Fruit fly (Drosophila melanogaster) whole organism, embryonic: ENCODE data around the gene CG5326.

Experiments used
- Asciz ChIP-seq: fragments of 200-800 bp; sonication (Bioruptor generic); optimal IDR thresholded peaks from 2 replicates; lab custom pipeline; 2017; ENCODE audit warnings: missing biosample characterization, mild to moderate bottlenecking, missing genetic modification characterization, missing genetic modification reagents
- BEAF-32 ChIP-seq: fragments of 200-800 bp; sonication (Bioruptor generic); optimal IDR thresholded peaks from 3 replicates; lab custom pipeline; 2017; ENCODE audit warnings: missing biosample characterization, missing genetic modification characterization, mild to moderate bottlenecking, moderate library complexity, missing genetic modification reagents
- Blimp-1 ChIP-seq: fragments of 200-800 bp; sonication (Bioruptor generic); optimal IDR thresholded peaks from 3 replicates; lab custom pipeline; 2018; ENCODE audit warnings: missing biosample characterization, missing genetic modification characterization, mild to moderate bottlenecking, moderate library complexity, missing genetic modification reagents
- CG10147 ChIP-seq: fragments of 200-800 bp; sonication (Bioruptor generic); optimal IDR thresholded peaks from 2 replicates; lab custom pipeline; 2019; ENCODE audit warnings: missing biosample characterization, mild to moderate bottlenecking, missing genetic modification characterization, moderate library complexity
- CG10321 ChIP-seq: fragments of 200-800 bp; sonication (Bioruptor generic); IDR thresholded peaks from 2 replicates; pipeline ENCODE4 v1.3.6; 2022; ENCODE audit warnings: missing biosample characterization, missing genetic modification characterization
- CG11093 ChIP-seq: fragments of 200-800 bp; sonication (Bioruptor generic); IDR thresholded peaks from 3 replicates; pipeline ENCODE4 v1.3.6; 2022; ENCODE audit warnings: missing biosample characterization, missing genetic modification characterization
- CG12071 ChIP-seq: fragments of 200-800 bp; sonication (Bioruptor generic); optimal IDR thresholded peaks from 3 replicates; lab custom pipeline; 2018; ENCODE audit warnings: missing biosample characterization, mild to moderate bottlenecking, missing genetic modification characterization
- CG12299 ChIP-seq: fragments of 200-800 bp; sonication (Bioruptor generic); optimal IDR thresholded peaks from 2 replicates; lab custom pipeline; 2018; ENCODE audit warnings: missing biosample characterization, mild to moderate bottlenecking, missing genetic modification characterization
- CG14860 ChIP-seq: fragments of 200-800 bp; sonication (Bioruptor generic); IDR thresholded peaks from 3 replicates; pipeline ENCODE4 v1.3.6; 2022; ENCODE audit warnings: missing biosample characterization, missing genetic modification characterization; ENCODE audit not compliant: partially characterized antibody
- CG16863 ChIP-seq: fragments of 200-800 bp; sonication (Bioruptor generic); optimal IDR thresholded peaks from 3 replicates; lab custom pipeline; 2016; ENCODE audit warnings: missing biosample characterization, missing genetic modification characterization
- CG2116 ChIP-seq: fragments of 200-800 bp; sonication (Bioruptor generic); optimal IDR thresholded peaks from 3 replicates; lab custom pipeline; 2018; ENCODE audit warnings: missing biosample characterization, mild to moderate bottlenecking, missing genetic modification characterization
- CG2120 ChIP-seq: fragments of 200-800 bp; sonication (Bioruptor generic); optimal IDR thresholded peaks from 3 replicates; lab custom pipeline; 2016; ENCODE audit warnings: missing biosample characterization, missing genetic modification characterization
- CG2129 ChIP-seq: fragments of 200-800 bp; sonication (Bioruptor generic); IDR thresholded peaks from 2 replicates; pipeline ENCODE4 v1.3.6; 2022; ENCODE audit warnings: missing biosample characterization, missing genetic modification characterization; ENCODE audit not compliant: partially characterized antibody
- CG3847 ChIP-seq: fragments of 200-800 bp; sonication (Bioruptor generic); IDR thresholded peaks from 2 replicates; pipeline ENCODE4 v1.3.6; 2022; ENCODE audit warnings: missing biosample characterization, missing genetic modification characterization
- CG9932 ChIP-seq: fragments of 200-800 bp; sonication (Bioruptor generic); IDR thresholded peaks from 2 replicates; pipeline ENCODE4 v1.3.6; 2022; ENCODE audit warnings: missing biosample characterization, missing genetic modification characterization
- CTCF ChIP-seq: fragments of 200-800 bp; sonication (Bioruptor generic); optimal IDR thresholded peaks from 2 replicates; lab custom pipeline; 2017; ENCODE audit warnings: missing biosample characterization, mild to moderate bottlenecking, missing genetic modification characterization, moderate library complexity
- CoRest ChIP-seq: fragments of 200-800 bp; sonication (Bioruptor generic); optimal IDR thresholded peaks from 3 replicates; lab custom pipeline; 2018; ENCODE audit warnings: missing biosample characterization, mild to moderate bottlenecking, missing genetic modification characterization, moderate library complexity
- Dad ChIP-seq: fragments of 200-800 bp; sonication (Bioruptor generic); optimal IDR thresholded peaks from 3 replicates; lab custom pipeline; 2016; ENCODE audit warnings: missing biosample characterization, missing genetic modification characterization
- Doc3 ChIP-seq: fragments of 200-800 bp; sonication (Bioruptor generic); IDR thresholded peaks from 3 replicates; pipeline ENCODE4 v1.3.6; 2022; ENCODE audit warnings: missing biosample characterization, missing genetic modification characterization; ENCODE audit not compliant: partially characterized antibody
- E2f2 ChIP-seq: fragments of 200-800 bp; sonication (Bioruptor generic); IDR thresholded peaks from 2 replicates; pipeline ENCODE4 v1.3.6; 2022; ENCODE audit warnings: missing biosample characterization, missing genetic modification characterization
- ERR ChIP-seq: fragments of 200-800 bp; sonication (Bioruptor generic); optimal IDR thresholded peaks from 2 replicates; lab custom pipeline; 2016; ENCODE audit warnings: missing biosample characterization, missing genetic modification characterization
- Ets97D ChIP-seq: fragments of 200-800 bp; sonication (Bioruptor generic); optimal IDR thresholded peaks from 3 replicates; lab custom pipeline; 2016; ENCODE audit warnings: missing biosample characterization, missing genetic modification characterization
- Hr39 ChIP-seq: fragments of >200 bp; optimal IDR thresholded peaks from 2 replicates; lab custom pipeline; 2017
- Lpt ChIP-seq: fragments of >200 bp; optimal IDR thresholded peaks from 2 replicates; lab custom pipeline; 2018; ENCODE audit warnings: missing biosample characterization, missing genetic modification characterization
- NFAT ChIP-seq: fragments of 200-800 bp; sonication (Bioruptor generic); IDR thresholded peaks from 2 replicates; pipeline ENCODE4 v1.3.6; 2022; ENCODE audit warnings: missing biosample characterization, missing genetic modification characterization
- Optix ChIP-seq: fragments of 200-800 bp; sonication (Bioruptor generic); IDR thresholded peaks from 3 replicates; pipeline ENCODE4 v1.3.6; 2022; ENCODE audit warnings: missing biosample characterization, missing genetic modification characterization
- Ravus ChIP-seq: fragments of 200-800 bp; sonication (Bioruptor generic); IDR thresholded peaks from 2 replicates; pipeline ENCODE4 v1.3.6; 2022; ENCODE audit warnings: missing biosample characterization, missing genetic modification characterization
- Scr ChIP-seq: fragments of 200-800 bp; sonication (Bioruptor generic); IDR thresholded peaks from 2 replicates; pipeline ENCODE4 v1.3.6; 2022; ENCODE audit warnings: missing biosample characterization, missing genetic modification characterization; ENCODE audit not compliant: partially characterized antibody
- Spps ChIP-seq: fragments of 200-800 bp; sonication (Bioruptor generic); optimal IDR thresholded peaks from 2 replicates; lab custom pipeline; 2018; ENCODE audit warnings: missing biosample characterization, mild to moderate bottlenecking, missing genetic modification characterization
- Tbp ChIP-seq: fragments of >200 bp; optimal IDR thresholded peaks from 2 replicates; lab custom pipeline; 2018; ENCODE audit warnings: missing biosample characterization, missing genetic modification characterization
- cato ChIP-seq: fragments of 200-800 bp; sonication (Bioruptor generic); optimal IDR thresholded peaks from 2 replicates; lab custom pipeline; 2016; ENCODE audit warnings: missing biosample characterization, missing genetic modification characterization, borderline replicate concordance
- cg ChIP-seq: fragments of 200-800 bp; sonication (Bioruptor generic); optimal IDR thresholded peaks from 3 replicates; lab custom pipeline; 2019; ENCODE audit warnings: missing biosample characterization, mild to moderate bottlenecking, missing genetic modification characterization, moderate library complexity
- dpn ChIP-seq, 2 experiments: fragments of 200-800 bp; sonication (Bioruptor generic); optimal IDR thresholded peaks; 3 replicates each; lab custom pipeline; 2016; ENCODE audit warnings: missing biosample characterization in 2 of 2, missing genetic modification characterization in 2 of 2
- en ChIP-seq: fragments of 200-800 bp; sonication (Bioruptor generic); optimal IDR thresholded peaks from 2 replicates; lab custom pipeline; 2016; ENCODE audit warnings: missing biosample characterization, missing genetic modification characterization
- grau ChIP-seq: fragments of 200-800 bp; optimal IDR thresholded peaks from 3 replicates; lab custom pipeline; 2019; ENCODE audit warnings: missing biosample characterization, mild to moderate bottlenecking, missing genetic modification characterization, moderate library complexity
- jigr1 ChIP-seq: fragments of 200-800 bp; sonication (Bioruptor generic); IDR thresholded peaks from 3 replicates; pipeline ENCODE4 v1.3.6; 2022; ENCODE audit warnings: missing biosample characterization, missing genetic modification characterization
- kni ChIP-seq: fragments of 200-800 bp; sonication (Bioruptor generic); optimal IDR thresholded peaks from 3 replicates; lab custom pipeline; 2017; ENCODE audit warnings: mild to moderate bottlenecking, missing biosample characterization, missing genetic modification reagents, missing genetic modification characterization
- lov ChIP-seq, 2 experiments: fragments of 200-800 bp in 1 of 2; fragments of >200 bp in 1 of 2; sonication (Bioruptor generic) in 1 of 2; IDR thresholded peaks in 1 of 2; optimal IDR thresholded peaks in 1 of 2; 2 replicates in 1 of 2; 3 replicates in 1 of 2; pipeline versions ENCODE4 v1.3.6 to Lab custom; 2017 to 2022; ENCODE audit warnings: missing biosample characterization in 1 of 2, missing genetic modification characterization in 1 of 2
- mld ChIP-seq: fragments of 200-800 bp; sonication (Bioruptor generic); IDR thresholded peaks from 3 replicates; pipeline ENCODE4 v1.3.6; 2022; ENCODE audit warnings: missing biosample characterization, missing genetic modification characterization; ENCODE audit not compliant: partially characterized antibody
- nmo ChIP-seq: fragments of 200-800 bp; sonication (Bioruptor generic); optimal IDR thresholded peaks from 2 replicates; lab custom pipeline; 2018; ENCODE audit warnings: missing biosample characterization, mild to moderate bottlenecking, missing genetic modification characterization, moderate library complexity
- sd ChIP-seq: fragments of 200-800 bp; sonication (Bioruptor generic); optimal IDR thresholded peaks from 3 replicates; lab custom pipeline; 2018; ENCODE audit warnings: missing biosample characterization, mild to moderate bottlenecking, missing genetic modification characterization, moderate library complexity
- sima ChIP-seq: fragments of 200-800 bp; sonication (Bioruptor generic); optimal IDR thresholded peaks from 2 replicates; lab custom pipeline; 2016; ENCODE audit warnings: missing biosample characterization, missing genetic modification characterization
- sqz ChIP-seq: fragments of 200-800 bp; sonication (Bioruptor generic); optimal IDR thresholded peaks from 3 replicates; lab custom pipeline; 2018; ENCODE audit warnings: missing biosample characterization, mild to moderate bottlenecking, missing genetic modification characterization
- stwl ChIP-seq: fragments of 200-800 bp; sonication (Bioruptor generic); optimal IDR thresholded peaks from 3 replicates; lab custom pipeline; 2018; ENCODE audit warnings: missing biosample characterization, mild to moderate bottlenecking, missing genetic modification characterization, moderate library complexity
- tgo ChIP-seq: fragments of 200-800 bp; sonication (Bioruptor generic); IDR thresholded peaks from 3 replicates; pipeline ENCODE4 v1.3.6; 2022; ENCODE audit warnings: missing biosample characterization, missing genetic modification characterization
- ttk ChIP-seq: fragments of 200-800 bp; sonication (Bioruptor generic); IDR thresholded peaks from 2 replicates; pipeline ENCODE4 v2.1.2; 2022; ENCODE audit warnings: missing biosample characterization, missing genetic modification characterization
- tup ChIP-seq: fragments of 200-800 bp; sonication (Bioruptor generic); optimal IDR thresholded peaks from 2 replicates; lab custom pipeline; 2016; ENCODE audit warnings: missing biosample characterization, mild to moderate bottlenecking, missing genetic modification characterization, moderate library complexity
- wek ChIP-seq: fragments of 200-800 bp; sonication (Bioruptor generic); optimal IDR thresholded peaks from 3 replicates; lab custom pipeline; 2018; ENCODE audit warnings: missing biosample characterization, mild to moderate bottlenecking, missing genetic modification characterization, moderate library complexity
- zfh1 ChIP-seq: fragments of 200-800 bp; sonication (Bioruptor generic); IDR thresholded peaks from 3 replicates; pipeline ENCODE4 v1.3.6; 2022; ENCODE audit warnings: missing biosample characterization, missing genetic modification characterization

The CG5326 gene

dm6 chr3R:22528264-22529158 is 11.2 kb downstream of the CG5326 start, which contains the start of gene CG5346 (continued):
- no peak for TF ChIP-seq CG12071 (GFP tag; lab: Kevin White, UChicago)
- TF ChIP-seq CG11093 (GFP tag; lab: Robert Waterston, UW) = no peak
- peak; percentile 69 for TF ChIP-seq E2f2
- peak; percentile 38; the same call in 1 of the 2 replicates for TF ChIP-seq CG9932 (GFP tag; lab: Robert Waterston, UW)
- TF ChIP-seq Ets97D (GFP tag; lab: Kevin White, UChicago) = peak; percentile 23
- peak; percentile 67 for TF ChIP-seq stwl (tag; lab: Kevin White, UChicago)
- no peak for TF ChIP-seq tgo (GFP tag; lab: Robert Waterston, UW)
- no peak for TF ChIP-seq dpn (GFP tag; optimal IDR thresholded peaks at IDR 0.05; lab: Kevin White, UChicago)
- peak; percentile 82 for TF ChIP-seq BEAF-32 (GFP tag; lab: Kevin White, UChicago)
- no peak for TF ChIP-seq en (GFP tag; lab: Kevin White, UChicago)
- TF ChIP-seq CG3847 (GFP tag; lab: Robert Waterston, UW) = no peak
- TF ChIP-seq CG10147 (GFP tag; lab: Kevin White, UChicago) = no peak
- TF ChIP-seq cg = no peak
- TF ChIP-seq sd (tag; lab: Kevin White, UChicago) = peak; percentile 50
- no peak for TF ChIP-seq Lpt (GFP tag; lab: Kevin White, UChicago)
- TF ChIP-seq cato (GFP tag; lab: Kevin White, UChicago) = no peak
- no peak for TF ChIP-seq lov (optimal IDR thresholded peaks at IDR 0.05; lab: Kevin White, UChicago)
- no peak for TF ChIP-seq lov (GFP tag; IDR thresholded peaks at IDR 0.05; lab: Robert Waterston, UW)
- TF ChIP-seq Tbp (GFP tag; lab: Kevin White, UChicago) = no peak
- peak; percentile 22 for TF ChIP-seq grau (tag; lab: Kevin White, UChicago)
- no peak for TF ChIP-seq CG2120
- TF ChIP-seq CTCF (GFP tag; lab: Kevin White, UChicago) = peak; percentile 56
- TF ChIP-seq CG16863 (GFP tag; lab: Kevin White, UChicago) = no peak
- TF ChIP-seq CoRest (tag; lab: Kevin White, UChicago) = no peak
- TF ChIP-seq mld (GFP tag; lab: Robert Waterston, UW) = peak; percentile 78
- TF ChIP-seq CG12299 (tag; lab: Kevin White, UChicago) = no peak
- no peak for TF ChIP-seq Spps (tag; lab: Kevin White, UChicago)
- TF ChIP-seq Hr39 (lab: Kevin White, UChicago) = no peak
- no peak for TF ChIP-seq Optix
- no peak for TF ChIP-seq sima (GFP tag; lab: Kevin White, UChicago)
- peak; percentile 84 for TF ChIP-seq CG14860 (GFP tag; lab: Robert Waterston, UW)
- peak; percentile 45; the same call in 1 of the 2 replicates for TF ChIP-seq NFAT
- TF ChIP-seq CG2129 (GFP tag; lab: Robert Waterston, UW) = peak; percentile 54
- peak; percentile 41 for TF ChIP-seq CG2116
- no peak for TF ChIP-seq Ravus (GFP tag; lab: Robert Waterston, UW)
- TF ChIP-seq CG10321 (GFP tag; lab: Robert Waterston, UW) = no peak
- TF ChIP-seq ttk (GFP tag; lab: Robert Waterston, UW) = no peak
- peak; percentile 3 for TF ChIP-seq nmo (GFP tag; lab: Kevin White, UChicago)
- peak; percentile 33 for TF ChIP-seq Blimp-1 (GFP tag; lab: Kevin White, UChicago)
- TF ChIP-seq Scr (GFP tag; lab: Robert Waterston, UW) = peak; percentile 84
- TF ChIP-seq Doc3 (GFP tag; lab: Robert Waterston, UW) = peak; percentile 55; the same call in 2 of the 3 replicates
- no peak for TF ChIP-seq Asciz (GFP tag; lab: Kevin White, UChicago)
- TF ChIP-seq ERR = no peak
- no peak for TF ChIP-seq jigr1 (GFP tag; lab: Robert Waterston, UW)
- TF ChIP-seq sqz = peak; percentile 60
- no peak for TF ChIP-seq kni (GFP tag; lab: Kevin White, UChicago)
- no peak for TF ChIP-seq tup (GFP tag; lab: Kevin White, UChicago)
- TF ChIP-seq Dad (GFP tag; lab: Kevin White, UChicago) = no peak
- no peak for TF ChIP-seq zfh1 (GFP tag; lab: Robert Waterston, UW)
- no peak for TF ChIP-seq wek (GFP tag; lab: Kevin White, UChicago)
